Worm (Caenorhabditis elegans) whole organism, late embryonic: ENCODE results near the gene alh-8.

Experiments used
- ama-1 ChIP-seq: fragments of 150-350 bp; optimal IDR thresholded peaks from 2 replicates; lab custom pipeline; 2014
- ceh-22 ChIP-seq: sonication (generic microtip); optimal IDR thresholded peaks from 2 replicates; lab custom pipeline; 2017; ENCODE audit warnings: missing biosample characterization, missing genetic modification characterization
- nfya-1 ChIP-seq: sonication (generic microtip); optimal IDR thresholded peaks from 2 replicates; lab custom pipeline; 2017; ENCODE audit warnings: missing genetic modification characterization, mild to moderate bottlenecking, missing compliant biosample characterization, antibody characterized with exemption, moderate library complexity
- nhr-11 ChIP-seq: fragments of 150-350 bp; optimal IDR thresholded peaks from 2 replicates; lab custom pipeline; 2014; ENCODE audit warnings: missing biosample characterization, missing genetic modification characterization
- npax-4 ChIP-seq: sonication (generic microtip); optimal IDR thresholded peaks from 2 replicates; lab custom pipeline; 2016; ENCODE audit warnings: missing genetic modification characterization, missing compliant biosample characterization
- tbx-7 ChIP-seq: sonication (generic microtip); optimal IDR thresholded peaks from 2 replicates; lab custom pipeline; 2016; ENCODE audit warnings: missing genotype, missing genetic modification characterization, missing compliant biosample characterization
- unc-86 ChIP-seq: sonication (generic microtip); optimal IDR thresholded peaks from 2 replicates; lab custom pipeline; 2016; ENCODE audit warnings: missing genetic modification characterization, missing compliant biosample characterization

DNA sequence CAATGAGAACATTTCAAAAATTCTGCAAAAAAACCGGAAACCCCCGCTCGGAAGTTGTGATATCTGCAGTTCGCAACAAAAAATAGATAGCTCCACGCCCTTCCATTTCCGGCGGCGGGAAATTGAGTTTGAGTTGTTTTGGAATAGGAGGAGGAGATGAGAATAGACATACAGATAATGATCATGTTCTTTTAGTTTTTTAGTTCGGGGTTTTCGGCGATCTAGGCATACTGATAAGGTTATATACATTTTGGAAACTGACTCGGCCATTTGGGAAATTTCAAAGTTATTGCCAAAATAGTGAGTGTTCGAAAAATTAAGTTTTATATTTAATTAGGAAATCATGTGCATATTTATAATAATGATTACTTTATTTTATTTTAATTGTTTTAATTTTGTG lies 5.0 kb downstream of the alh-8 start:
- TF ChIP-seq ceh-22 (tag; lab: Kevin White, UChicago), result no peak
- no peak for TF ChIP-seq unc-86 (tag; lab: Kevin White, UChicago)
- no peak for TF ChIP-seq ama-1 (lab: Kevin White, UChicago)
- no peak for TF ChIP-seq npax-4 (tag; lab: Kevin White, UChicago)
- TF ChIP-seq nhr-11 (tag; lab: Kevin White, UChicago), result no peak
- no peak for TF ChIP-seq tbx-7 (tag; lab: Kevin White, UChicago)
- no peak for TF ChIP-seq nfya-1 (tag; lab: Kevin White, UChicago)
